Fruit fly (Drosophila melanogaster) whole organism, larva: ENCODE data around the gene CG1233.

Source experiments
- noc ChIP-seq: fragments of 200-800 bp; sonication (Bioruptor generic); optimal IDR thresholded peaks from 3 replicates; lab custom pipeline; 2019; ENCODE audit warnings: missing biosample characterization, mild to moderate bottlenecking, missing genetic modification characterization, moderate library complexity

The CG1233 gene

DNA sequence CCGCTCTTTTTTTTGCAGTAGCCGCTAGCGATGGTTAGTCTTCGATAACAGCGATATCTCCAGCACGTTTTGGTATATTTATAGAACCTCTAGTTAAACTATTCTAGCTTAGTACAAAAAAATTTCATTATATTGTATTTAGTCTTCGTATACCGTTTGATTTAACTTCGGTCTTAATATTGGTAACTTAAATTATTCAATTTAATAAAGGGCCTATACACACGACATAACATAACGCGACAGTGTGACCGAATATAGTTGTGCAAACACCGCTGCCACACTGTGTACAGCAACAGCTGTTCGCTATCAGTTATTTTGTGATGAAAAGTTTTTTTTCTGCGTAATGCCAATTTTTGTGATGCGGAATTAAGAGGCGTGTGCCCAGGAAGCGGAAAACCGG, at the start of gene CG1233, which contains the start of gene Cdc5:
CG1233 (plus strand) TSS at position 272 of the 400 bp plus-strand sequence.
Cdc5 (minus strand) TSS at position 183 of the 400 bp plus-strand sequence.
- no peak for TF ChIP-seq noc

DNA sequence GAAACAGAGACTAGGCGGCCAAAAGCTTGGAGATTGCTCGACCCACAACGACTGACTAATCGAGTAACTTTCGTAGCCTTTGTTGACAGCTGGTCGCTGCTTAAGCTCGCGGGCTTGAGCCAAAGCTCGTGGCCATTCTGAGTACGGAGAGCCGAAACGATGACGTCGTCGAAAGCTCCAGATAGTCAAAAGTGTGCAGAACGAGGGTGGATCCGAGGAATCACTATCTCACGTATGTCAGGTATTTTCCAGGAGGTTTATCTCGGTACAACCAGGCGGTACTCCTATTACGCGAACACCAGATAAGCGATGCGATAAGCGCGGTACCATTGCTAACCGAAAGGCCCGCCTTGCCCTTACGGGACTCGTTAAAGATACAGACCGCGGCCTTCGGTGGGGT, 49.7 kb upstream of the CG1233 start:
- TF ChIP-seq noc = no peak

DNA sequence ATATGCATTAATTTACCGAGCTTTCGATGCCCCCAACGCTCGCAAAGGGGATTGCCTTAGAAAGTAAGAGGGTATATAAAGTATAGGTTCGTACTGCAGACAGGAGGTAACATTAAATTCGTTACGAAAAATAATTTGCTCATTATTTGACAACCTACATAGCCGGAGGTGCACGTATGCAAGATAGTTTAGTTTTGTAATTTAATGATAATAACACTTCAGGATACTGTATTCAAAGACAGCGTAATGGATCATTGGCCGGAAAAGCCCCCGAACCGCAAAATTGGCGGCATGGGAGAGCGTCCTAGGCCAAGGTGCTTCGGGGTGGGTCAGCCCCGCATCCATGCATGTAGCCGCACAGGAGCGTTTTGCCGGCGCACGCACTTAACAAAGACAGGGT, 48.9 kb upstream of the CG1233 start:
- no peak for TF ChIP-seq noc

DNA sequence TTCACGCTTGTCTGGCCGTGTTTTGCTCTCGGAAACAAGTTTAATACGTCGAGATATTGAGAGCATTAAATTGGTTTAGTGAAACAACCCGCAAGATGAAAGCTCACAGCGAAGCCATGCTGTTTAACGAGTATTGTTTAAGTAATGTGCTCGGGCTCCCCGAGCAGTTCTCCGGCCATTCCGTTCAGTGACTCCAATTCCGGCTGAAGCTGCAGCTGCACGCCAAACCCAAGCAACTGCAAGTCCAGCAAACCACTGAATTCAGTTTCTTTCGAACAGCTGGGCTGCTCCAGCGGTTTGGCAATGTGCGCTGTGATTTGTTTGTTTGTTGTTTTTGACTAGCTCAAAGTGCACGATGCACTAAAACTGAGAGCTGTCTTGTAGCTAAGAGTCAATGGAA, 46.1 kb upstream of the CG1233 start:
- TF ChIP-seq noc = no peak

DNA sequence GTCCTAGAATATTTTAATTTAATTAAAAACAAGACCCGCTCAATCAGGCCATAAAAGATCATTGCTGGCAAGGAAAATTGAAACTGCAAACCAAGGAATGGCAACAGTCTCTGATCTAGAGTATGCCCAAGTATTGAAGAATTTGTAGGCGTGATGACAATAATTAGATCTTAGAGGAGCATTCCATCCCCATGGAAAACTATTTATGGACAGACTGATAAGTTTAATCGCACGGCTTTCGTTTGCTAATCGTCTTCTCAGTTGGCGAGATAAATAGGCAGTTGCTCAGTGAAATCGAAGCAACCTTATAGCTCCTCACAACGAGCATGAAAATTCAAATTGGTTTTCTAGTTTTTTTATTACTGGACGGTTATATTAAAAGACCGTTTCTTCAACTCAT, 44.5 kb upstream of the CG1233 start, which contains the start of gene ddbt:
ddbt (plus strand) TSS at position 301 of the 400 bp plus-strand sequence.
- TF ChIP-seq noc = no peak

DNA sequence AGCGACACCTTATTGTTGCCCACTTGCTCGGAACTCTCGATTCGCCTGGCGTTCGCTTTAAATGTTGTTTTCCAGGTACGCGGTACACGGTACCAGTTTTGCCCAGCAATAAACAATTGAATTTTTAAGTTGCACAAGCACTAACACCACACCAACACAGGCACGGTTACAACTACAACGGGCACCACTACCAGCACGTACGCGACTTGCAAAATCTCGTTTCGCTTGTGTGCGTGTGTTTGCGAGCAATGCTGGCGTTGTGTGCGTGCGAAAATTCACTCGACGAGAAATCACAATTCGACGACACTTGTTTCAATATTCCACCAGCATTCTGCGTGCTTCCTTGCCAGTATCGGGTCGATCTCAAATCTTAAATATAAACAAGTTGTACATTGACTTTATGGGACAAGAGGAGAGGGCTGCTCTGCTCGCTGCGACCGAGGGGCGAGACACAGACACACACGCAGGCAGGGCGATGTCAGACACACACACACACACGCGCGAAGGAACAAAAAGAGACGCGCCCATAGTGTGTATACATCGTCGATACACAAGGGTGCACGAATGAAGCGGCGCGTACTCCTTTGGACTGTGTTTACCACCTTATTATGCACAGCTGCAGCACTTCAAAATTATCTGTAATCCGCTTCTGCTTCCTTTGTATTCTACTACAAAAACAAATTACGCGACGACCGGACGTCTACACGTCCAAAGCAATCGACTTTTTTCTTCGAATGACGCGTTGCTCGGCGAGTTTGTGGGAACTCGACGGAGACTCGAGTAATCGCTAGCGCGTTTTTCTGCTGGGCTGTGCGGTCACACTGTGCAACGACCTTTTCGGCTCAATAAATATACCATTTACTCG, 41.9 kb upstream of the CG1233 start, which contains the start of gene fwd:
fwd (minus strand) TSS at position 740 of the 865 bp plus-strand sequence.
- TF ChIP-seq noc = peak; percentile 36

DNA sequence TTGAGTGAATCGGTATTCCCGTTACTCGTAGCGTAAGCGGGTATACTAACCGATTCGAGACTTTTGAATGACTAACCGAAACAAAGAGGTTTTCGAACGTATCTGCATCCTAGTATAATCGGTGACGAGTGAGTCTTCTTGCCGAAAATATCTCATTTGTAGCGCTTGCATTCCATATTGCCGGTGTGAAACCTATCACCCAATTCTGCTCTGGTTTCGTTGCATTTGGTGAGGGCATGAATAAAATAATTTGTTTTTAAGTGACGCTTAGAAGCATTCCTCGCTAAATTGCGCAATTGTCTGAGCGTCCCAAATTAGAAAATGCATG, 41.3 kb upstream of the CG1233 start:
- no peak for TF ChIP-seq noc

DNA sequence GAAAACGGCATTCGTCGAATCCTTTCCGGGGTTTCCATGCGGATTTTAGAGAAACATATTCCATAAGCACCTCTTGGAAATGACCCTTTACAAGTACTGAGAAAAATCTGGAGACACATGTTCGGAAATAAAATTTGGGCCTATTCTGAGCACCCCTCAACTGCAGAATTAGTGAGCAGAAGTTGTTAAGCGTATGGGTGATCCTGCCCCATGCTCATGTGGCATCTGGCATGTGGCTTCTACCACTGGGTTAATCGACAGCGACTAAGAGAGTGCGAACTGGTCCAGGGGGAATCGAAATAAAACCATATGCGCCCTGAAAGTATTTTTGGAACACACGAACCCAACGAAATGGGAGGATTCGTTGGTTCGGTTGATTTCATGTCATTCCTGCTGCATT, 40.5 kb upstream of the CG1233 start:
- TF ChIP-seq noc = no peak

DNA sequence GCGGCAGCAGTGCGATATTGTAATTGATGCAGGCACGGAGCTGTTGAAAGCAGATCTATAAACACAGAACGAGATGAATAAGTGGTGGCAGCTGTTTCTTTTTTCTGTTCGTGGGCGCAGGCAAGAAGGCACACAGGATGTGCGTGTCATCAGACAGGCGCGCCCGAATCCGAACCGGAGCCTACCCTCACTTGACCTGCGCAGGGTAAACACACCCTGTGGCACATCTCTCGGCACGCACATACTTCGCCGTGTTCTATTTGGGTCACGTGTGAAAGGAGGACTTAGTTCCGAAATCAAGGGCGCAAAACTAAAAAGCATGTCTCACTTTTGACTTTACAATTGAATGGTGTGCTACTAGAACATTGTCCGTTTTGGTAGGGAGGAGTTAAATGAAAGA, 39.8 kb upstream of the CG1233 start:
- no peak for TF ChIP-seq noc

DNA sequence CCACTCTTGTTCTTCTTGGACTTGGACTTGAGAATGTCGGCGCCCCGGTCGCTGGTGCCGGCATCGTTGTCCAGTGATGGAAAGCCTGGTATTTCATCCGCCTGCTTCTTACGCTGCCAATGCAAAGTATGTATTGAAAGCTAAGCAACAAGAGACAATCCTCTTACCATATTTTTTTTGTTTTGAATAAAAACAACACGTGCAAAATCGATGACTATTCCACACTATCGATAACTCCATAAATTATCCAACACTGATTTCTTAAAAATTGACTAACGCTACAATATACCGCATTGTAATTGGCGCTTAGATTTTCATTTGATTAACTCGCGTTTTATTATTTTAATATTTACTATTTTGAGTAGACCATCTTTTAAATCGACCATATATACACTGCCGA, 36.8 kb upstream of the CG1233 start, which contains the start of gene CG32344:
CG32344 (minus strand) TSS at position 235 of the 400 bp plus-strand sequence.
- no peak for TF ChIP-seq noc

DNA sequence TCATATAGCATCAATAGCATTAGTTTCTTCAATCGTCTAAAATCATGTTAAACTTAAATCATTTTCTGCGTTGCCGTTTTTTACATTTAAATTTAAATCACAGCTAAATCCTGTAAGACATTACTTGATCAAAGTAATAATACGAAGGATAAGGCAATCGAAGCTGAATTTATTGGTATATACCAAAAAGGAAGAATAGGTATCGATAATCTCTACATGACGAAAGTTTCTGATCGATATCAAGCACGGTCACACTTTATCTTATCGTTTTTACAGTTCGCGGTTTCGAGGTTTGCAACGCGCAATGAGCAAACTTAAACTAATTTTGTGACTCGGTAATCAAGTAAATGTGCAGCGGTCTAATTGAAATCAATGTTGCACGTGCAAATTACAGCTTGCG, 33.4 kb upstream of the CG1233 start, which contains the start of the genes Atac3 and Ptpmeg:
Atac3 (minus strand) TSS at position 160 of the 400 bp plus-strand sequence.
Ptpmeg (plus strand) TSS at position 265 of the 400 bp plus-strand sequence.
- no peak for TF ChIP-seq noc

DNA sequence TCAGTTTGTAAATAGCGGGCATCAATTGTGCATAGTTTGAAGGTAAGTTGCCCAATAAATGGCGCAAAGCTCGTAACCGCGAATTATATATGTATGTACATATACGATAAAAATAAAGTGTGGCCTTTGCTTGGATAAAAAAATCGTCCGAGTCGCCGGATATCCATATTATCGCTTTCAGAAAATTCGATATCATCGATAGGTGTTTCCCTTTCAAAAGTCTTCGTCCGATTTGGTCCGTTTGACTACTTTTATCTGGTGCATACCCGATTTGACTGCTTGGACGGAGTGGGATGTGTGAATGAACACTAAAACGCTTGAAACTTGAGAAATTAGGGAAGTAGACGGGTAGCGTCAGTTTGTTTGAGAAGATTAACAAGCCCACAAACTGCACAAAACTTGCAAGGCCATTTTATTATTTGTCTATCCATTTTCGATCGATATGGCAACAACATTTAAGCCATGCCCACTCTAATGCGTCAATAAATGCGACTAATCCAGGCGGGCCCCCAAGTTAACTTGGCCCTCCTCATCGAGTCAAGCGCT, 32.0 kb upstream of the CG1233 start:
- TF ChIP-seq noc = no peak

DNA sequence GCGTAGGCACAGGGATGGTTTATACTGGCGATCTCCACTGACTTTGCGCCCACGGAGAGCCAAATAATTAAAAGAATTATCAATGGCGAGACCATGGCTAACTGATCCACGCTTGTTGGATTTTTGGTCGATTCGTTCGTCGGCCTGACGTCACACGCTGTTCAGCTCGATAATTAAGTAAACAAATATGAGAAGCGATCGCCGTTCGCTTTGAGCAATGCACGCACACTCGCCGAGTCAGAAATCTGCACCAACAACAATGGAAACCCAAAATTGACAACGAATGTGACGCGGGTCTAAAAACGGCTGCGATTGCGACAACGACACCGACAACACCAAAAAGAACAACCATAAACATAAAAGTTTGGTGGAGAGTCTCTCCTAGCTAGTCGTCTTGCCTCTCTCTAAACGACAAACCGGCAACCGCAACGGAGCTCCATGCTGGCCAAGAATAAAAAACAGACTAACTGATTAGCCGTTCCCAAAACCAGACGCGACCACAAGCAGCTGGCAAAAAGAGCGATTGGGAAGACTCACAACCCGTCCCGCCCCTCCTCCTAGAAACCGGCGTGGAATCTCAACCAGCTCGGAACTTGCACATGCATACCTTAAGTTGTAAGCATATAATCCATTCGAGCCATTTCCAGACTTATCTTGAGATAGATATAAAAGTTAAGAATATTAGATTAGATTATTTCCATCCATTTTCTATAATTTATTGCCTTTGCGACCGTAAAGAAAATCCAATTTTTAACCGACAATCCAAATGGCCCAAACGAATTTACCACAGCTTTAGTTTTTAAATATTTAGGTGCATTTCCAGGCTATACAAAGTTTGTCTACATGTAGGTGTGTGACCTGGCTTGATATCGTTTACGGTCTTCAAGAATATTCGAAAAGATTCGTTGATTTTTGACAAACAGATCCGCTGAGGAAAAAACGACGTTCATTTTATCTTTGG, 29.1 kb upstream of the CG1233 start, which contains the start of gene mthl9:
mthl9 (minus strand) TSS at position 468 of the 961 bp plus-strand sequence.
- peak; percentile 43 for TF ChIP-seq noc

DNA sequence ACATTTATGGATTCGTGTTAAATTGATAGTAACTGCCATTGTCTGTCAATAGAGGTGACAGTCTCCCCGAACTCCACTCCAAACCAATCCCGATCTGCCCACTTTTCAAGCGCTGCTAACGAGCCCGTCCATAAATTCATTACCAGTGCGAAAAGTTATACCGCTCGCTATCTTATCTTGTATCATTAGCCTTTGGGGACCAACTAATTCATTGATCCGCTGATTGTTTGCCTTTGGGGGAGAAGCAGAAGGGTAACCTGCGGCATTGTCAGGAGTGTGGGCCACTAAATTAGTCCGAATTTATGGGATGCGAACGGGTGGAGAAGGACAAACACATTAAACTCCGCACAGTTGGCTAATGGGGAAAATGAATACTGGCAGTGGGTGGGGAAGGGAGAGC, 24.1 kb upstream of the CG1233 start:
- TF ChIP-seq noc = peak; percentile 39

DNA sequence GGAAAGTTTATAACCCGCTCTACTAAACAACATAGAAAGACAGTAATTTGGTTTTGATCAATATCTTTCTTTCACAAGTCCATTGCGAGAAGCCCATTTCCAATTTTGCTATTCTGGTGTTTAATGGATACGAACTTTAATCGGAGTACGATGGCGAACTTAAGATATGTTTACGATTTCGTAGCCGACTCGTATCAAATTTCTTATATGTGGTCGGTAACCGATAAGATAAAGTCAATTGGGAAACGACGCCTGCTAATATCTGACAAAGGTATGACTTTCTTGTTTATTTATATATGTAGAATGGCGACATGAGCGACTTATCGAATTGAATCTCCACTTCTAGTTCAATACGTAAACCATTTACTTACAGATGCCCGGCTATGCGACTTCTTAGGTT, 23.2 kb upstream of the CG1233 start:
- TF ChIP-seq noc = no peak

DNA sequence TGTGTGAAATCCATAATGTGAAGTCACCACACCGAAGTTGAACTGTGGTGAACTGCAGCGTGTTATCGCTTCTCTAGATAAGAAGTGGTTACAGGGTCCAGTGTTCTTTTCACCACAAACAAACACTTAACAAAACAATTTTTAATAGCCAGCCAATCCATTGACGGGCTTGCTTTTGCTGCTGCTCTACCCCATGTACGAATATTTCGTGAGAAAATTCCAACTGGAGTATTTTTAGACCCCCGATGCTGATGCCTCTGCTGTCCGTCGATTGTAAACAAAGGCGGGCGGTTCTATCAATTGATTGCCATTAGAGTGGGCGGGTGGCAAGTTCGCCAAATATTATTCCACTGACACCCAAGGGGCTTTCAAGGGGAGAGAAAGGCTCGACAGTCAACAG, 22.2 kb upstream of the CG1233 start:
- TF ChIP-seq noc = no peak

DNA sequence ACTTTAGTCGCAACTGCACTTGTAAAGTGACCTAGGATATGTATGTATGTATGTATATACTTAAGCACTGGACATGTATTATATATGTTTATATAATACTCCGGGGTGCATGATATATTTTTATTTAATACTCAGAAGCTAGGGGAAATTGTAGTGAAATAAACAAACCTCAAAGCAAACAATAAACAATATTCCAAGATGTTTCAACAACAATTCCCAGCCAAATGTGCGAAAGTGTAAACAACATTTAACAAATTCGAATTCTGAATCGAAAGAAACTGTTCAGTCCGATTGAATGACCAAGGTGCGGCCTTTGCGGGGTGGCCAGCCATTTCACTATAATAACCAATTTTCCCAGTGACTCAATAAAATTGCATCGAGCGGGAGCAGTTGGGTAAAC, 21.1 kb upstream of the CG1233 start:
- no peak for TF ChIP-seq noc
